Fruit fly (Drosophila melanogaster): ENCODE measurements around the gene RpL28.
A peak's percentile ranks its signal among the peaks of the same experiment; 100 is the strongest.

DNA sequence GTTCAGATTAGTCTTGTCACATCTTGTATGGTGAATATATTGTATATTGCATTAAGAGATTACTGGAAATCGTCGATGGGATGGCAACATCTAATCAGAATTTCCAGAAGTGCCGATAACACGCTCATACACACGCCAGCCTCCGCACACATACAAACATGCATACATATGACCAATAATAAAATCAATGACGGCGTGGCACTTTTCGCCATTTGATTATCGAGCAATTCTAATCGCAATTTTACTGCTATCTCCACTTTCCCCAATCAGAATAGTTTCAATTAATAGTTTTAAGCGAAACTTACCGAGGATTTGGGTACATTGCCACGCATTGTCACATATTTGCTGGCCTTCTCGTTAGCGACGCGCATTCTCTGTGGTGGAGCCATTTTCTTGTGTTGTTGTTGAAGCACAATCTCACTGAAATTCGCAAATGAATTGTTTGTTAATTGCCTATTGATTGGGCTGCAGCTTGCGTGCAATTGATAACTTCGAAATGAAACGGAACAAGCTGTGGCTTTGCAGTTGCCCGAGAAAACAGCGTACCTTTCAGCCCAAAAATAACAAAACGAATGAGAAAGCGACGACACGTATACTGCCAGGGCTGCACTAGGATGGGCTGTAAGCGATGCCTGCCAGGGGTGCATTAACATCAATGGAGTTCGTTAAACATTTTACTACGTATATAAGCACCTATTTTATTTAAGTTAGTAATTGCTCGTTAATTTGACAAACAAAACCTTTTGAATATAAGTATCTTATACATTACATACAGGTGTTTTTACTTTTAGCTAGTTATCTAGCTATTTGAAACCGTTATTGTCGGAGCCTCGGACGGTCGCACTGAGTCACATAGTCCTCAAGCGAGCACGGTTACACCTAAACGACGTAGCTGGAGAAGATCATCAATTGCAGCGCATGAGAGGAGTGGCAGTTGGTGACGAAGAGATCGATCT is 24.0 kb downstream of the RpL28 start, which contains the start of the genes CG32276 and gry:
- peak; percentile 62 for TF ChIP-seq CG33017 (tag; optimal IDR thresholded peaks at IDR 0.05)
- TF ChIP-seq bab1 (GFP tag; optimal IDR thresholded peaks at IDR 0.05), result peak; percentile 91
- TF ChIP-seq cnc (optimal IDR thresholded peaks at IDR 0.05), result no peak
- peak; percentile 78 for TF ChIP-seq CG12768 (GFP tag; optimal IDR thresholded peaks at IDR 0.05)
